Fruit fly (Drosophila melanogaster) whole organism, embryonic: ENCODE data around the gene CG4730.

Experiments
- Bdp1 ChIP-seq: fragments of 200-800 bp; sonication (Bioruptor generic); optimal IDR thresholded peaks from 3 replicates; lab custom pipeline; 2016; ENCODE audit warnings: missing biosample characterization, missing genetic modification characterization
- CG11085 ChIP-seq: fragments of 200-800 bp; sonication (Bioruptor generic); IDR thresholded peaks from 2 replicates; pipeline ENCODE4 v1.3.6; 2022; ENCODE audit warnings: missing biosample characterization, missing genetic modification characterization
- CG11504 ChIP-seq: fragments of 200-800 bp; sonication (Bioruptor generic); optimal IDR thresholded peaks from 3 replicates; lab custom pipeline; 2019; ENCODE audit warnings: missing biosample characterization, mild to moderate bottlenecking, missing genetic modification characterization, moderate library complexity
- CG12391 ChIP-seq: fragments of 200-800 bp; sonication (Bioruptor generic); optimal IDR thresholded peaks from 3 replicates; lab custom pipeline; 2018; ENCODE audit warnings: missing biosample characterization, mild to moderate bottlenecking, missing genetic modification characterization, moderate library complexity
- CG12942 ChIP-seq: fragments of 200-800 bp; sonication (Bioruptor generic); optimal IDR thresholded peaks from 3 replicates; lab custom pipeline; 2016; ENCODE audit warnings: missing biosample characterization, missing genetic modification characterization
- CG15269 ChIP-seq: fragments of 200-800 bp; sonication (Bioruptor generic); optimal IDR thresholded peaks from 2 replicates; lab custom pipeline; 2018; ENCODE audit warnings: missing biosample characterization, mild to moderate bottlenecking, missing genetic modification characterization, moderate library complexity
- CG1647 ChIP-seq: fragments of 200-800 bp; sonication (Bioruptor generic); optimal IDR thresholded peaks from 3 replicates; lab custom pipeline; 2016; ENCODE audit warnings: missing biosample characterization, missing genetic modification characterization
- CG16815 ChIP-seq: fragments of 200-800 bp; sonication (Bioruptor generic); optimal IDR thresholded peaks from 3 replicates; lab custom pipeline; 2017; ENCODE audit warnings: missing biosample characterization, mild to moderate bottlenecking, missing genetic modification characterization
- CG17361 ChIP-seq: fragments of 200-800 bp; sonication (Bioruptor generic); IDR thresholded peaks from 3 replicates; pipeline ENCODE4 v1.3.6; 2022; ENCODE audit warnings: missing biosample characterization, missing genetic modification characterization
- CG17829 ChIP-seq: fragments of 200-800 bp; optimal IDR thresholded peaks from 2 replicates; lab custom pipeline; 2019; ENCODE audit warnings: missing biosample characterization, mild to moderate bottlenecking, missing genetic modification characterization, moderate library complexity
- CG18011 ChIP-seq: fragments of 200-800 bp; sonication (Bioruptor generic); optimal IDR thresholded peaks from 2 replicates; lab custom pipeline; 2017; ENCODE audit warnings: missing biosample characterization, missing genetic modification characterization, mild to moderate bottlenecking, moderate library complexity, missing genotype
- CG3065 ChIP-seq: fragments of 200-800 bp; sonication (Bioruptor generic); optimal IDR thresholded peaks from 2 replicates; lab custom pipeline; 2016; ENCODE audit warnings: missing biosample characterization, missing genetic modification characterization
- CG31224 ChIP-seq: fragments of 200-800 bp; sonication (Bioruptor generic); IDR thresholded peaks from 2 replicates; pipeline ENCODE4 v1.3.6; 2022; ENCODE audit warnings: missing biosample characterization, missing genetic modification characterization
- CG31388 ChIP-seq: fragments of 200-800 bp; sonication (Bioruptor generic); optimal IDR thresholded peaks from 2 replicates; lab custom pipeline; 2016; ENCODE audit warnings: missing biosample characterization, missing genetic modification characterization
- CG34376 ChIP-seq: fragments of 200-800 bp; sonication (Bioruptor generic); optimal IDR thresholded peaks from 2 replicates; lab custom pipeline; 2018; ENCODE audit warnings: missing biosample characterization, mild to moderate bottlenecking, missing genetic modification characterization
- CG4360 ChIP-seq: fragments of 200-800 bp; sonication (Bioruptor generic); IDR thresholded peaks from 2 replicates; pipeline ENCODE4 v1.3.6; 2022; ENCODE audit warnings: missing biosample characterization, missing genetic modification characterization
- CG4424 ChIP-seq: fragments of 200-800 bp; sonication (Bioruptor generic); optimal IDR thresholded peaks from 3 replicates; lab custom pipeline; 2016; ENCODE audit warnings: missing biosample characterization, missing genetic modification characterization
- CG6272 ChIP-seq: fragments of 200-800 bp; sonication (Bioruptor generic); IDR thresholded peaks from 2 replicates; pipeline ENCODE4 v1.3.6; 2022; ENCODE audit warnings: missing biosample characterization, missing genetic modification characterization
- CG7357 ChIP-seq: fragments of 200-800 bp; sonication (Bioruptor generic); IDR thresholded peaks from 3 replicates; pipeline ENCODE4 v1.3.6; 2022; ENCODE audit warnings: missing biosample characterization, missing genetic modification characterization
- CG8359 ChIP-seq: fragments of 200-800 bp; sonication (Bioruptor generic); optimal IDR thresholded peaks from 2 replicates; lab custom pipeline; 2017; ENCODE audit warnings: missing biosample characterization, mild to moderate bottlenecking, missing genetic modification characterization, borderline replicate concordance
- CG8924 ChIP-seq: fragments of 200-800 bp; optimal IDR thresholded peaks from 3 replicates; lab custom pipeline; 2019; ENCODE audit warnings: missing biosample characterization, mild to moderate bottlenecking, missing genetic modification characterization, moderate library complexity
- Dip2 ChIP-seq: fragments of 200-800 bp; sonication (Bioruptor generic); IDR thresholded peaks from 2 replicates; pipeline ENCODE4 v1.3.6; 2022; ENCODE audit warnings: missing biosample characterization, missing genetic modification characterization
- E2f1 ChIP-seq: fragments of 200-800 bp; sonication (Bioruptor generic); IDR thresholded peaks from 2 replicates; pipeline ENCODE4 v1.3.6; 2022; ENCODE audit warnings: missing biosample characterization, missing genetic modification characterization
- ERR ChIP-seq: fragments of 200-800 bp; sonication (Bioruptor generic); optimal IDR thresholded peaks from 2 replicates; lab custom pipeline; 2016; ENCODE audit warnings: missing biosample characterization, missing genetic modification characterization
- MTF-1 ChIP-seq: fragments of 200-800 bp; sonication (Bioruptor generic); optimal IDR thresholded peaks from 2 replicates; lab custom pipeline; 2018; ENCODE audit warnings: missing biosample characterization, mild to moderate bottlenecking, missing genetic modification characterization, borderline replicate concordance
- Mad ChIP-seq: fragments of 200-800 bp; sonication (Bioruptor generic); optimal IDR thresholded peaks from 2 replicates; lab custom pipeline; 2016; ENCODE audit warnings: missing biosample characterization, missing genetic modification characterization
- NFAT ChIP-seq: fragments of 200-800 bp; sonication (Bioruptor generic); IDR thresholded peaks from 2 replicates; pipeline ENCODE4 v1.3.6; 2022; ENCODE audit warnings: missing biosample characterization, missing genetic modification characterization
- NfI ChIP-seq: fragments of 200-800 bp; sonication (Bioruptor generic); optimal IDR thresholded peaks from 3 replicates; lab custom pipeline; 2018; ENCODE audit warnings: missing biosample characterization, mild to moderate bottlenecking, missing genetic modification characterization, moderate library complexity
- Rfx ChIP-seq: fragments of 200-800 bp; sonication (Bioruptor generic); IDR thresholded peaks from 2 replicates; pipeline ENCODE4 v1.3.6; 2022; ENCODE audit warnings: missing biosample characterization, missing genetic modification characterization
- Sox100B ChIP-seq: fragments of 200-800 bp; sonication (Bioruptor generic); optimal IDR thresholded peaks from 3 replicates; lab custom pipeline; 2018; ENCODE audit warnings: missing biosample characterization, mild to moderate bottlenecking, missing genetic modification characterization
- Spps ChIP-seq: fragments of 200-800 bp; sonication (Bioruptor generic); optimal IDR thresholded peaks from 2 replicates; lab custom pipeline; 2018; ENCODE audit warnings: missing biosample characterization, mild to moderate bottlenecking, missing genetic modification characterization
- Xrp1 ChIP-seq: fragments of 200-800 bp; sonication (Bioruptor generic); IDR thresholded peaks from 2 replicates; pipeline ENCODE4 v1.3.6; 2022; ENCODE audit warnings: missing biosample characterization, missing genetic modification characterization
- cad ChIP-seq: fragments of >200 bp; optimal IDR thresholded peaks from 2 replicates; lab custom pipeline; 2017; ENCODE audit warnings: missing biosample characterization, missing genetic modification characterization
- caup ChIP-seq: fragments of 200-800 bp; sonication (Bioruptor generic); optimal IDR thresholded peaks from 3 replicates; lab custom pipeline; 2017; ENCODE audit warnings: missing biosample characterization, mild to moderate bottlenecking, missing genetic modification characterization, moderate library complexity; ENCODE audit not compliant: severe bottlenecking
- corto ChIP-seq: fragments of 200-800 bp; sonication (Bioruptor generic); optimal IDR thresholded peaks from 2 replicates; lab custom pipeline; 2016; ENCODE audit warnings: missing biosample characterization, mild to moderate bottlenecking, missing genetic modification characterization, moderate library complexity
- da ChIP-seq: fragments of 200-800 bp; sonication (Bioruptor generic); optimal IDR thresholded peaks from 2 replicates; lab custom pipeline; 2016; ENCODE audit warnings: missing biosample characterization, missing genetic modification characterization
- disco-r ChIP-seq: fragments of 200-800 bp; sonication (Bioruptor generic); optimal IDR thresholded peaks from 2 replicates; lab custom pipeline; 2016; ENCODE audit warnings: missing biosample characterization, missing genetic modification characterization
- dysf ChIP-seq: fragments of 200-800 bp; sonication (Bioruptor generic); IDR thresholded peaks from 3 replicates; pipeline ENCODE4 v1.3.6; 2022; ENCODE audit warnings: missing biosample characterization, missing genetic modification characterization
- gfzf ChIP-seq: fragments of 200-800 bp; sonication (Bioruptor generic); optimal IDR thresholded peaks from 2 replicates; lab custom pipeline; 2016; ENCODE audit warnings: missing biosample characterization, mild to moderate bottlenecking, missing genetic modification characterization, moderate library complexity
- hth ChIP-seq: fragments of >200 bp; optimal IDR thresholded peaks from 2 replicates; lab custom pipeline; 2017; ENCODE audit warnings: inconsistent platforms
- jigr1 ChIP-seq: fragments of 200-800 bp; sonication (Bioruptor generic); IDR thresholded peaks from 3 replicates; pipeline ENCODE4 v1.3.6; 2022; ENCODE audit warnings: missing biosample characterization, missing genetic modification characterization
- lilli ChIP-seq: fragments of 200-800 bp; sonication (Bioruptor generic); optimal IDR thresholded peaks from 3 replicates; lab custom pipeline; 2016; ENCODE audit warnings: missing biosample characterization, missing genetic modification characterization
- org-1 ChIP-seq: fragments of 200-800 bp; sonication (Bioruptor generic); optimal IDR thresholded peaks from 2 replicates; lab custom pipeline; 2017; ENCODE audit warnings: missing biosample characterization, missing genetic modification characterization
- pfk ChIP-seq: fragments of 200-800 bp; sonication (Bioruptor generic); optimal IDR thresholded peaks from 2 replicates; lab custom pipeline; 2018; ENCODE audit warnings: missing biosample characterization, mild to moderate bottlenecking, missing genetic modification characterization, moderate library complexity
- phol ChIP-seq: fragments of 200-800 bp; sonication (Bioruptor generic); optimal IDR thresholded peaks from 3 replicates; lab custom pipeline; 2018; ENCODE audit warnings: missing biosample characterization, mild to moderate bottlenecking, missing genetic modification characterization, moderate library complexity
- pnt ChIP-seq: fragments of 200-800 bp; sonication (Bioruptor generic); optimal IDR thresholded peaks from 3 replicates; lab custom pipeline; 2016; ENCODE audit warnings: missing biosample characterization, missing genetic modification characterization
- pros ChIP-seq: fragments of 200-800 bp; sonication (Bioruptor generic); optimal IDR thresholded peaks from 3 replicates; lab custom pipeline; 2019; ENCODE audit warnings: missing biosample characterization, mild to moderate bottlenecking, missing genetic modification characterization, moderate library complexity
- slou ChIP-seq: fragments of 200-800 bp; sonication (Bioruptor generic); optimal IDR thresholded peaks from 3 replicates; lab custom pipeline; 2016; ENCODE audit warnings: missing biosample characterization, missing genetic modification characterization
- sr ChIP-seq: fragments of 200-800 bp; sonication (Bioruptor generic); IDR thresholded peaks from 3 replicates; pipeline ENCODE4 v1.3.6; 2022; ENCODE audit warnings: missing biosample characterization, missing genetic modification characterization
- tio ChIP-seq: fragments of 200-800 bp; sonication (Bioruptor generic); optimal IDR thresholded peaks from 2 replicates; lab custom pipeline; 2017; ENCODE audit warnings: missing biosample characterization, missing genetic modification characterization, inconsistent platforms
- yki ChIP-seq: fragments of >200 bp; optimal IDR thresholded peaks from 3 replicates; lab custom pipeline; 2018
- zf30C ChIP-seq: fragments of 200-800 bp; sonication (Bioruptor generic); optimal IDR thresholded peaks from 3 replicates; lab custom pipeline; 2018; ENCODE audit warnings: missing biosample characterization, mild to moderate bottlenecking, missing genetic modification characterization

CG4730 gene

DNA sequence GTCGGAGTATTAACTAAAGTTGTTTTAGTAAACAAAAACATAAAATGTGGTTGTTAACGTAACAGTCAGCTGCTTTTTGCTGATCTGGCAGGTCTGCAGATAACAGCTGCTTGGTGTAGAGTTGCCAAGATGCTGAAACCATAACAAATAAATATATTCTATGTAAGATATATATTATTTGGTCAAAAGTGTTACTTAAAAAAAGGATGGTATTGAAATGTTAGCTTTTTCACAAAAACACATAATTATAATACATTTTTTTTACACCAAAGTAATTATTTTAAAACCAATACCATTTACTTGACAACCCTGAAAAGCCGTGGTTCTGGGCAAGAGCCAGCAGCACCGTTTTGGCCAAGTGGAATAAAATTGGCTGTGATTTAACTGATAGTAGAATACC, 2.0 kb upstream of the CG4730 start, which contains the start of the genes CG4743 and Idh3g (continued):
- peak; percentile 95 for TF ChIP-seq Rfx
- peak; percentile 92 for TF ChIP-seq CG11085 (GFP tag; lab: Robert Waterston, UW)
- peak; percentile 97 for TF ChIP-seq CG15269
- TF ChIP-seq disco-r, result peak; percentile 58
- TF ChIP-seq CG31388 (GFP tag; lab: Kevin White, UChicago), result peak; percentile 94
- TF ChIP-seq jigr1 (GFP tag; lab: Robert Waterston, UW), result peak; percentile 90
- peak; percentile 90 for TF ChIP-seq CG6272 (GFP tag; lab: Robert Waterston, UW)
- TF ChIP-seq slou (GFP tag; lab: Kevin White, UChicago), result peak; percentile 89
- peak; percentile 92 for TF ChIP-seq Mad (GFP tag; lab: Kevin White, UChicago)
- peak; percentile 88 for TF ChIP-seq CG3065
- TF ChIP-seq CG12391 (tag; lab: Kevin White, UChicago), result peak; percentile 99
- peak; percentile 86 for TF ChIP-seq CG7357 (GFP tag; lab: Robert Waterston, UW)
- TF ChIP-seq CG4424 (GFP tag; lab: Kevin White, UChicago), result peak; percentile 97
- peak; percentile 53 for TF ChIP-seq ERR (GFP tag; lab: Kevin White, UChicago)
- peak; percentile 94 for TF ChIP-seq CG34376 (GFP tag; lab: Kevin White, UChicago)
- TF ChIP-seq E2f1 (GFP tag; lab: Robert Waterston, UW), result peak; percentile 97
- peak; percentile 90 for TF ChIP-seq CG16815
- peak; percentile 99 for TF ChIP-seq CG17829 (tag; lab: Kevin White, UChicago)
- TF ChIP-seq CG11504, result peak; percentile 96
- TF ChIP-seq Dip2, result no peak; the same call in 1 of the 2 replicates
- peak; percentile 92 for TF ChIP-seq org-1 (GFP tag; lab: Kevin White, UChicago)
- peak; percentile 34 for TF ChIP-seq pnt
- TF ChIP-seq CG18011 (GFP tag; lab: Kevin White, UChicago), result peak; percentile 85
- TF ChIP-seq CG8359, result peak; percentile 89
- peak; percentile 67 for TF ChIP-seq Bdp1 (GFP tag; lab: Kevin White, UChicago)
- TF ChIP-seq phol, result peak; percentile 97
- peak; percentile 68 for TF ChIP-seq pfk (GFP tag; lab: Kevin White, UChicago)
- TF ChIP-seq Xrp1, result peak; percentile 98
- TF ChIP-seq CG1647 (GFP tag; lab: Kevin White, UChicago), result peak; percentile 71
- peak; percentile 91 for TF ChIP-seq NFAT (GFP tag; lab: Robert Waterston, UW)
- TF ChIP-seq sr (GFP tag; lab: Robert Waterston, UW), result peak; percentile 64; the same call in 1 of the 3 replicates
- TF ChIP-seq CG31224 (GFP tag; lab: Robert Waterston, UW), result peak; percentile 91
- TF ChIP-seq corto, result peak; percentile 92
- peak; percentile 97 for TF ChIP-seq dysf (GFP tag; lab: Robert Waterston, UW)
- TF ChIP-seq lilli (GFP tag; lab: Kevin White, UChicago), result peak; percentile 94
- peak; percentile 98 for TF ChIP-seq CG17361 (GFP tag; lab: Robert Waterston, UW)
- TF ChIP-seq tio (GFP tag; lab: Kevin White, UChicago), result peak; percentile 94
- TF ChIP-seq CG4360 (GFP tag; lab: Robert Waterston, UW), result peak; percentile 75
- peak; percentile 98 for TF ChIP-seq CG8924 (tag; lab: Kevin White, UChicago)
- TF ChIP-seq Spps (tag; lab: Kevin White, UChicago), result peak; percentile 97
- TF ChIP-seq pros (GFP tag; lab: Kevin White, UChicago), result peak; percentile 77
- peak; percentile 95 for TF ChIP-seq CG12942
- no peak for TF ChIP-seq hth
- peak; percentile 96 for TF ChIP-seq NfI (GFP tag; lab: Kevin White, UChicago)
- TF ChIP-seq caup (GFP tag; lab: Kevin White, UChicago), result peak; percentile 96
- peak; percentile 23 for TF ChIP-seq zf30C
- TF ChIP-seq Sox100B (GFP tag; lab: Kevin White, UChicago), result peak; percentile 96
- no peak for TF ChIP-seq cad (GFP tag; lab: Kevin White, UChicago)
- peak; percentile 39 for TF ChIP-seq da (GFP tag; lab: Kevin White, UChicago)
- TF ChIP-seq gfzf (GFP tag; lab: Kevin White, UChicago), result no peak
- TF ChIP-seq yki (lab: Kevin White, UChicago), result no peak
- TF ChIP-seq MTF-1 (GFP tag; lab: Kevin White, UChicago), result peak; percentile 91
